Worm (Caenorhabditis elegans) whole organism, L3 larva: ENCODE data around the gene str-261.

Source experiments
- ceh-16 ChIP-seq: sonication (generic microtip); optimal IDR thresholded peaks from 2 replicates; lab custom pipeline; 2017; ENCODE audit warnings: missing biosample characterization, missing genetic modification characterization
- ceh-28 ChIP-seq: fragments of 150-350 bp; optimal IDR thresholded peaks from 2 replicates; lab custom pipeline; 2014; ENCODE audit warnings: missing biosample characterization, missing genetic modification reagents, missing genetic modification characterization
- egl-27 ChIP-seq: sonication (generic microtip); optimal IDR thresholded peaks from 4 replicates; lab custom pipeline; 2017; ENCODE audit warnings: missing biosample characterization, missing genetic modification reagents, missing genetic modification characterization
- egl-5 ChIP-seq: fragments of 150-350 bp; optimal IDR thresholded peaks from 2 replicates; lab custom pipeline; 2017; ENCODE audit warnings: missing biosample characterization, missing genetic modification reagents, missing genetic modification characterization, inconsistent platforms
- elt-1 ChIP-seq: fragments of 150-350 bp; optimal IDR thresholded peaks from 2 replicates; lab custom pipeline; 2014; ENCODE audit warnings: missing biosample characterization, missing genetic modification characterization
- fkh-2 ChIP-seq: fragments of 150-350 bp; optimal IDR thresholded peaks from 2 replicates; lab custom pipeline; 2014; ENCODE audit warnings: missing biosample characterization, missing genetic modification reagents, missing genetic modification characterization
- jun-1 ChIP-seq: fragments of 150-350 bp; optimal IDR thresholded peaks from 2 replicates; lab custom pipeline; 2014; ENCODE audit warnings: missing biosample characterization, missing genetic modification reagents, missing genetic modification characterization
- lin-15B ChIP-seq: fragments of 150-350 bp; optimal IDR thresholded peaks from 2 replicates; lab custom pipeline; 2014; ENCODE audit warnings: missing biosample characterization, missing genetic modification characterization
- lin-39 ChIP-seq: fragments of 150-350 bp; optimal IDR thresholded peaks from 2 replicates; lab custom pipeline; 2018; ENCODE audit warnings: missing biosample characterization, missing genetic modification reagents, missing genetic modification characterization
- lsy-12 ChIP-seq: sonication (generic microtip); optimal IDR thresholded peaks from 2 replicates; lab custom pipeline; 2016; ENCODE audit warnings: mild to moderate bottlenecking, missing genetic modification characterization, missing compliant biosample characterization
- mdl-1 ChIP-seq: fragments of 150-350 bp; optimal IDR thresholded peaks from 2 replicates; lab custom pipeline; 2014; ENCODE audit warnings: missing biosample characterization, missing genetic modification characterization
- mml-1 ChIP-seq: fragments of 150-350 bp; sonication (generic microtip); optimal IDR thresholded peaks from 3 replicates; lab custom pipeline; 2014; ENCODE audit warnings: missing biosample characterization, missing genetic modification characterization
- nhr-28 ChIP-seq: fragments of 150-350 bp; optimal IDR thresholded peaks from 2 replicates; lab custom pipeline; 2014; ENCODE audit warnings: missing biosample characterization, missing genetic modification characterization
- nhr-43 ChIP-seq: sonication (generic microtip); optimal IDR thresholded peaks from 2 replicates; lab custom pipeline; 2016; ENCODE audit warnings: mild to moderate bottlenecking, missing genetic modification characterization, missing compliant biosample characterization; ENCODE audit not compliant: poor library complexity, severe bottlenecking
- nhr-76 ChIP-seq: fragments of 150-350 bp; sonication (generic microtip); optimal IDR thresholded peaks from 5 replicates; lab custom pipeline; 2014; ENCODE audit warnings: missing biosample characterization, missing genetic modification characterization
- nhr-77 ChIP-seq: fragments of 150-350 bp; optimal IDR thresholded peaks from 2 replicates; lab custom pipeline; 2014; ENCODE audit warnings: missing biosample characterization, missing genetic modification characterization
- skn-1 ChIP-seq: fragments of 150-350 bp; optimal IDR thresholded peaks from 2 replicates; lab custom pipeline; 2014; ENCODE audit warnings: missing biosample characterization, missing genetic modification characterization
- snpc-4 ChIP-seq: fragments of 150-350 bp; optimal IDR thresholded peaks from 2 replicates; lab custom pipeline; 2014; ENCODE audit warnings: missing biosample characterization, missing genetic modification characterization
- tbx-2 ChIP-seq: sonication (generic microtip); optimal IDR thresholded peaks from 2 replicates; lab custom pipeline; 2016; ENCODE audit warnings: mild to moderate bottlenecking, missing genetic modification characterization, missing compliant biosample characterization
- unc-39 ChIP-seq: sonication (generic microtip); optimal IDR thresholded peaks from 4 replicates; lab custom pipeline; 2017; ENCODE audit warnings: missing biosample characterization, missing genetic modification characterization
- zag-1 ChIP-seq: fragments of 150-350 bp; optimal IDR thresholded peaks from 2 replicates; lab custom pipeline; 2014; ENCODE audit warnings: missing biosample characterization, missing genetic modification characterization

str-261 gene

ce11 chrIII:11119176-11119853 is 45.0 kb downstream of the str-261 start, which contains the start of the genes sup-35 and Y48A6C.4 (continued):
- TF ChIP-seq ceh-16 (tag; lab: Kevin White, UChicago) (no peak), nhr-28 (no peak), tbx-2 (tag; lab: Kevin White, UChicago) (no peak), fkh-2 (tag; lab: Kevin White, UChicago) (no peak), lin-15B (peak; percentile 96), nhr-76 (tag; lab: Kevin White, UChicago) (no peak), egl-5 (peak; percentile 38), zag-1 (tag; lab: Kevin White, UChicago) (no peak), nhr-43 (tag; lab: Kevin White, UChicago) (peak; percentile 64), skn-1 (peak; percentile 17), ceh-28 (tag; lab: Kevin White, UChicago) (peak; percentile 43), elt-1 (tag; lab: Kevin White, UChicago) (no peak), mml-1 (tag; lab: Kevin White, UChicago) (no peak), lin-39 (tag; lab: Kevin White, UChicago) (no peak), mdl-1 (tag; lab: Kevin White, UChicago) (no peak), unc-39 (no peak)

DNA sequence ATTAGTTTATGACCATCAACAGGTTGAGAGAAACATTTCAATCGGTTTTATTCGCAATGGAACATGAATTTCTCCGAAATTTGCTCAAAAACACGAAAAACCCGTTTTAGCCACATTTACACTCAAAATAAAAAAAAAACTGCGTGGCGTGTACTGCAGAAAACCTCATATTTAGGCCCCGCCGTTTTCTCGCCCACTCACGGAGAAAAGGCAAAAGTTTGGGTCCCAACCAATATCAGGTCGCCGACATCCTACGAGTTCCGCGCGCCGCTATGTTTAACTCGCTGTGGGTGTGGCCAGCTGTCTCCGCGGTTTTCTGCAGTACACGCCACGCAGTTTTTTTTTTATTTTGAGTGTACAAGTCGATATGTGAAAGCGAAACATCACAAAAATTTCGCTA is 49.5 kb downstream of the str-261 start:
- no peak for TF ChIP-seq lsy-12
- no peak for TF ChIP-seq egl-27 (tag; lab: Kevin White, UChicago)
- no peak for TF ChIP-seq jun-1 (tag; lab: Kevin White, UChicago)
- no peak for TF ChIP-seq egl-5
- no peak for TF ChIP-seq ceh-16 (tag; lab: Kevin White, UChicago)
- TF ChIP-seq nhr-77, result no peak
- peak; percentile 44 for TF ChIP-seq snpc-4
- TF ChIP-seq mml-1 (tag; lab: Kevin White, UChicago), result no peak
